Fruit fly (Drosophila melanogaster): Measurements from ENCODE around the gene CG14645.

The CG14645 gene

DNA sequence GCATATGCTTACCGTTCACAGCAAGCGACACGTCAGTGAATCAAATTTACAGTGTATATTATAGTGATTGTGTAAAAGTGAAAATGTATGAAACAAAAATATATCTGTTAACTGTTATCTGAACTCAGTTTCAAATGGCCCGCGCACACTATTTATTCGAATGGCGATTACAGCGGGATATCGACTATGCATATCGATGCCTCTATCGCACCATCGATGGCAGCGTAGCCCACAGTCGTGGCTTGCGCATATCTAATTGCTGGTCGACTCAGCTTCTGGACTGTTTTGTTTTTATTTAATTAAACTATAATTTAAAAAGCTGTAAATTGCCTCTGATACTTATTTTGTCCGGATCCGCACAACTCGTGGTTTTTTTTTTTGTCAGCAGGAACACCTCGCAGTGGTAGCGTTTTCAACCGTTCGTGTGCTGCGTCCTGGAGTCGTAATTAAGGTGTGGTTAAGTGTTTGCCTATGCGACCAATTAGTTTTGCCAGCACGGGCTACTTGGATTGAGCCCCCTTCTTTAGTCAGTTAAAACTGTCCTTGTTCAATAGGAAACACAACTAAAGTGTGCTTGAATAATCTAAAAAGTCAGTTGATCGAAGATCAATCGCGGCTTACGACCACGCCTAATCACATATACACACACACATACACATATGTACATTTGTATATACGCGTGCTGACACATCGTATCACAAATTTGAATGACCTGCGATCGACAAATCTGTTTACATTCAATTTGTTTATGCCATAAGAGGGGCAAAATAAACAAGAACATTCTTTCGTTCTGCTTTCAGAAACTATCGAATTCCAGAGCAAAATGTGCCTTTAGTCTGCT is 46.4 kb downstream of the CG14645 start, which contains the start of gene Cont (continued):
- TF ChIP-seq nmo (GFP tag; optimal IDR thresholded peaks at IDR 0.05), result peak; percentile 30
- TF ChIP-seq CG1603 (tag; optimal IDR thresholded peaks at IDR 0.05), result peak; percentile 68
- TF ChIP-seq Elba2 (GFP tag; optimal IDR thresholded peaks at IDR 0.05), result peak; percentile 57
- no peak for TF ChIP-seq gcm2 (GFP tag; optimal IDR thresholded peaks at IDR 0.05)
- TF ChIP-seq cg (GFP tag; optimal IDR thresholded peaks at IDR 0.05), result peak; percentile 76
- TF ChIP-seq CG1602 (GFP tag; optimal IDR thresholded peaks at IDR 0.05), result no peak
- TF ChIP-seq CG11560 (tag; IDR thresholded peaks at IDR 0.05), result peak; percentile 92
- TF ChIP-seq CG10959 (GFP tag; IDR thresholded peaks at IDR 0.05), result no peak
- TF ChIP-seq tna (GFP tag; IDR thresholded peaks at IDR 0.05; ENCODE audit: partially characterized antibody), result peak; percentile 94
- no peak for TF ChIP-seq lov (optimal IDR thresholded peaks at IDR 0.05)
- no peak for TF ChIP-seq lov (GFP tag; IDR thresholded peaks at IDR 0.05)
- peak; percentile 85 for TF ChIP-seq inv (GFP tag; IDR thresholded peaks at IDR 0.05; ENCODE audit: partially characterized antibody)
- peak; percentile 72 for TF ChIP-seq MESR4 (GFP tag; optimal IDR thresholded peaks at IDR 0.05)
- no peak for TF ChIP-seq CG10366 (GFP tag; IDR thresholded peaks at IDR 0.05)
- TF ChIP-seq CG8924 (tag; optimal IDR thresholded peaks at IDR 0.05), result peak; percentile 33
- no peak for TF ChIP-seq CG18011 (GFP tag; optimal IDR thresholded peaks at IDR 0.05)
- no peak for TF ChIP-seq Doc2 (GFP tag; IDR thresholded peaks at IDR 0.05)
- peak; percentile 89 for TF ChIP-seq Doc3 (GFP tag; IDR thresholded peaks at IDR 0.05; ENCODE audit: partially characterized antibody)
- no peak for TF ChIP-seq CG7786 (GFP tag; optimal IDR thresholded peaks at IDR 0.05)
- 0 out of 3 replicates have a peak, but pooled peaks have one; percentile 53 for TF ChIP-seq ci (GFP tag; IDR thresholded peaks at IDR 0.05)
- no peak for TF ChIP-seq CG17568 (GFP tag; optimal IDR thresholded peaks at IDR 0.05)
- TF ChIP-seq trem (tag; optimal IDR thresholded peaks at IDR 0.05), result peak; percentile 60
- no peak for TF ChIP-seq sug (tag; optimal IDR thresholded peaks at IDR 0.05)
- TF ChIP-seq Sry-δ (GFP tag; optimal IDR thresholded peaks at IDR 0.05), result peak; percentile 95
- TF ChIP-seq Camta (GFP tag; optimal IDR thresholded peaks at IDR 0.05), result no peak
- TF ChIP-seq Sox102F (GFP tag; optimal IDR thresholded peaks at IDR 0.05), result no peak
- no peak for TF ChIP-seq dm (GFP tag; optimal IDR thresholded peaks at IDR 0.05)
- peak; percentile 89 for TF ChIP-seq sens (GFP tag)
- no peak for TF ChIP-seq slou (GFP tag; optimal IDR thresholded peaks at IDR 0.05)
- no peak for TF ChIP-seq CG3726 (GFP tag; IDR thresholded peaks at IDR 0.05)
- TF ChIP-seq Ssrp (tag; optimal IDR thresholded peaks at IDR 0.05), result no peak
- TF ChIP-seq Aef1 (GFP tag; IDR thresholded peaks at IDR 0.05), result no peak
- no peak for TF ChIP-seq Poxn (GFP tag; IDR thresholded peaks at IDR 0.05)
- no peak for TF ChIP-seq Atf6 (GFP tag; IDR thresholded peaks at IDR 0.05)
- no peak for TF ChIP-seq sr (GFP tag; IDR thresholded peaks at IDR 0.05)
- TF ChIP-seq Ada2b (GFP tag; IDR thresholded peaks at IDR 0.05), result no peak
- no peak for TF ChIP-seq CG12236 (GFP tag; optimal IDR thresholded peaks at IDR 0.05)
- no peak for TF ChIP-seq exex (tag; optimal IDR thresholded peaks at IDR 0.05)
- peak in 1 of 2 experiments; percentile 38 for TF ChIP-seq Hr51 (GFP tag; optimal IDR thresholded peaks at IDR 0.05)
- TF ChIP-seq usp (GFP tag; optimal IDR thresholded peaks at IDR 0.05), result no peak
- TF ChIP-seq Abd-B (GFP tag; optimal IDR thresholded peaks at IDR 0.05), result no peak
- peak; percentile 38 for TF ChIP-seq Ets97D (GFP tag; optimal IDR thresholded peaks at IDR 0.05)
- TF ChIP-seq Dbx (GFP tag; IDR thresholded peaks at IDR 0.05), result peak; percentile 60; the same call in 1 of the 3 replicates
- TF ChIP-seq ken (GFP tag; IDR thresholded peaks at IDR 0.05), result no peak
- peak; percentile 55 for TF ChIP-seq stwl (tag; optimal IDR thresholded peaks at IDR 0.05)
- TF ChIP-seq pita (GFP tag; optimal IDR thresholded peaks at IDR 0.05), result no peak
- TF ChIP-seq hb (GFP tag; IDR thresholded peaks at IDR 0.05; ENCODE audit: partially characterized antibody), result peak; percentile 94
- TF ChIP-seq ac (GFP tag; optimal IDR thresholded peaks at IDR 0.05), result no peak
- TF ChIP-seq CG34422 (GFP tag; IDR thresholded peaks at IDR 0.05), result 0 out of 3 replicates have a peak, but pooled peaks have one; percentile 12
- TF ChIP-seq CG2199 (GFP tag; IDR thresholded peaks at IDR 0.05), result 0 out of 3 replicates have a peak, but pooled peaks have one; percentile 67

Data from whole organism, embryonic.